Fruit fly (Drosophila melanogaster): ENCODE data around the gene CG13733.

The CG13733 gene

DNA sequence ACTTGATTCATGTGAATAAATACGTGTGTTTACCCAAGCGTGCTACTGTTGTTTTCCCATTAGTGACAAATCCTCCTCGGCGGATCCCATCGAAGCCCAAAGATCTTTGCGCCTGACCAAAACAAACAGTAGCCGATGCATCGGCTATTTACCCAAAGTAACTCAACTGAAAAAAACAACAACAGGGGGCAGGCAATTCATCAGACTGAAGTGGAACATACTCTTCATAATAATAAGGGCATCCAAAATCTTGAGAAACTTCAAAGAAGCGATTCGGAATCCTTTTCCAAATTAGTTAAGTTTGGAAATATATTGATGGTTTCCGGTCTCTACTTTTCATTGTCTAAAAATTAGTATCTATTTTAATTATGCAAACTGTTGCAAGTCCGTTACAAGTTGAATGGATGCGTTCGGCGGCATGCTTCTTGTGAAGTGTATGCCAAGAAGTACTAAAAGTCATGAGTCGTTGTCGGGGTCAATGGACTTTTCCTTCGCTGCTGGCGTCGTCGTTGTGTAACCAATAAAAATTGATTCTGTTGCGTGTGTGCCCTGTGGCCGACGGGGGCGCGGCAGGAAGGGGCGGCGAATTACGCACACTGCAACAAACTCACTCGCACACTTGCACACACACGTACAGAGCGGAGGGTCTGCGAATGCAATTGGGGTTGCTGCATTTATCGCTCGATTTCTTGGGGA is 16.7 kb upstream of the CG13733 start (continued):
- no peak for TF ChIP-seq Jra (GFP tag; optimal IDR thresholded peaks at IDR 0.05)

DNA sequence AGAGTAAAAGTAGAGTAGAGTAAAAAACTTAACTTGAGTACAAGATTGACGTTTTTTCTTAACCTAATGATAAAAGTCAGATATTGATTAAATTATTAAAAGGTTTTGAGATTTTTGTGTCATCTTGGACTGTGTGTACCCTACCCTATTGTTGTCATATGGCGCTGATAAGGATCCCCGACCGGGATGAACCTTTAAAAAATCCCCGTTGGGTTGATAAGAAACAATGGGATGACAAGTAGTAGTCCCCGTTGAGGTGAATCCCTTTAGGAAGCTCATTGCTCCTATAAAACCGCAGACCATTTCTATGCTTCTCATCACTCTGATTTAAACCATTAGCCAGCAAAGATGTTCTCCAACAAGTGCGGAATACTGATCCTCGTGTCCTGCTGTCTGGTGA is 15.8 kb upstream of the CG13733 start, which contains the start of gene edin:
TSS of gene edin (plus strand) at position 340 of the 400 bp plus-strand sequence.
- TF ChIP-seq Mio (GFP tag; optimal IDR thresholded peaks at IDR 0.05) (no peak), CG9705 (GFP tag; optimal IDR thresholded peaks at IDR 0.05) (no peak), fru (GFP tag; optimal IDR thresholded peaks at IDR 0.05) (no peak), Rel (GFP tag; optimal IDR thresholded peaks at IDR 0.05) (no peak), Rel (tag; optimal IDR thresholded peaks at IDR 0.05) (peak; percentile 99), sv (GFP tag; optimal IDR thresholded peaks at IDR 0.05) (no peak), jim (GFP tag; optimal IDR thresholded peaks at IDR 0.05) (no peak)

DNA sequence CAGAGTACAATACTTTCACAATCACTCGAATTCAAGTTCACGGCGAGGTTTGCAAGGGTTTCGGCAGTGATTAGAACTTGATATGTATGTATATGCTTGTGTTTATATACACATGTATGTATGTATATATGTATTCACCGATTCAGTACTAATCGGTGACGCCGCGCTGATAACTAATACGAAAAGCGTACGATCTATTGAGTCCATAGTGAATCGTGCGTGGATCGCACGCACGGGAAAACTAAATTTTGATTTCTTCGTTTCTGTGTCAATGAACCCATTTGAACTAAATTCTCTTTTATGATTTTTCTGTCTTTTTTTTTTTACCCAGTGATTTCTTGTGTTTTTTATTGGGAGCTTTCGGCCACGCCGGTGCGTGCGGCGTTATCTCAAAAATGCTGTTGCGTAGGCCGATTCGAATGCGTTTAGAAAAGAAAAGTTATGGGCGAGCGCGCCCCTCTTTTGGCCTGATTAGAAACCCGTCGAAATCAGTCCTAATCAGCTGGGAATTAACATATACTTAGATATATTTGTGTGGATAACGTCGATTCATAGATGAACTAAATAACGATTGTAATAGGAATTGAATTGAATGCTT is 15.2 kb upstream of the CG13733 start:
- TF ChIP-seq CG32264 (GFP tag; optimal IDR thresholded peaks at IDR 0.05) (no peak), foxo (GFP tag; optimal IDR thresholded peaks at IDR 0.05) (no peak), br (GFP tag; optimal IDR thresholded peaks at IDR 0.05) (no peak), jim (GFP tag; optimal IDR thresholded peaks at IDR 0.05) (no peak), pan (optimal IDR thresholded peaks at IDR 0.05) (no peak), sv (GFP tag; optimal IDR thresholded peaks at IDR 0.05) (no peak), tai (GFP tag; optimal IDR thresholded peaks at IDR 0.05) (no peak), Dfd (GFP tag; optimal IDR thresholded peaks at IDR 0.05) (no peak), Hnf4 (GFP tag; optimal IDR thresholded peaks at IDR 0.05) (no peak), h (GFP tag; optimal IDR thresholded peaks at IDR 0.05) (no peak), dsf (GFP tag; optimal IDR thresholded peaks at IDR 0.05; ENCODE audit: borderline replicate concordance) (no peak), Mio (GFP tag; optimal IDR thresholded peaks at IDR 0.05) (no peak), Jra (GFP tag; optimal IDR thresholded peaks at IDR 0.05) (no peak)

DNA sequence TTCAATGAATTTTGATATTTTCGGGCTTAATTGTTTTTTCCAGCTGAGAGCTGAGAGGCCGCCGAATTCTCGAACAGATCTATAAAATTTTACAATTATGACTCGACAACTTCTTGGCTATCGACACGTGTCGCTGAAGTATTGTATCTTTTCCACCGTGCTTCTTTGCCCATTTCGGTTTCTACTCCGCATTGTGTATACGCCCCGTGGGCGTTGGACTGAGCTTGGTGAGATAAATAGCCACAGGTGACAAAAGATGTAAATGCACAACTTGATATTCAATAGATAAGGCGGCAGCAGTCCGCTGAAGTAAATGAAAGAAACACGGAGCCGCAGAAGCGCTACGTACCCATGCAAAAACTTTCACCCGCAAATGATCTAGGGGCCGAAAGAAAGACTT is 14.5 kb upstream of the CG13733 start:
- TF ChIP-seq br (GFP tag; optimal IDR thresholded peaks at IDR 0.05) (no peak), pan (optimal IDR thresholded peaks at IDR 0.05) (no peak), Rel (GFP tag; optimal IDR thresholded peaks at IDR 0.05) (no peak), Rel (tag; optimal IDR thresholded peaks at IDR 0.05) (no peak), Myc (optimal IDR thresholded peaks at IDR 0.05) (no peak)

DNA sequence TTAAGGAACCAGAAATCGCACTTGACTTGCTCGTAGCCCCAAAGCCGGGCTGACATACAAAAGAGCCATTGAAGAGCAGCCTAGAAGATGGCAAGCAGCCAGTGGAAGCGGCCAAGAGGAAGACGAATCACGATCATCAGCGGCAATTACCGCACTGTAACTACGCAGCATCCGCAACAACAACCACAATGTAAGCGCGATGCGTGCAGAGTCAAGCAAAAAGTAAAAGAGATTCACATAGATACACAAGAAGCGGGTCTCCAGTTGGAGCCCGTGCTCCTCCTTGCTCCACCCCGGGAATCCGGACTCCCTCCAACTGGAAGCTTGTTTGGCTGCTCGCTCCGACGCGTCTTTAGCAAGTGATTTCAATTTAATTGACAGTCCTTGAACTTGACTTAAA is 12.9 kb upstream of the CG13733 start:
- TF ChIP-seq dl (GFP tag; optimal IDR thresholded peaks at IDR 0.05; ENCODE audit: insufficient read depth in 1 of 2, partially characterized antibody in 2 of 2), result no peak
- TF ChIP-seq N (GFP tag; optimal IDR thresholded peaks at IDR 0.05), result no peak
- no peak for TF ChIP-seq h (GFP tag; optimal IDR thresholded peaks at IDR 0.05)
- no peak for TF ChIP-seq Mio (GFP tag; optimal IDR thresholded peaks at IDR 0.05)
- TF ChIP-seq lola (GFP tag; optimal IDR thresholded peaks at IDR 0.05), result no peak
- TF ChIP-seq sage (GFP tag; optimal IDR thresholded peaks at IDR 0.05), result no peak
- no peak for TF ChIP-seq usp (GFP tag; optimal IDR thresholded peaks at IDR 0.05)
- no peak for TF ChIP-seq Jra (GFP tag; optimal IDR thresholded peaks at IDR 0.05)
- TF ChIP-seq Hr83 (GFP tag; optimal IDR thresholded peaks at IDR 0.05; ENCODE audit: poor library complexity, severe bottlenecking), result no peak
- no peak for TF ChIP-seq brk (GFP tag; optimal IDR thresholded peaks at IDR 0.05)

DNA sequence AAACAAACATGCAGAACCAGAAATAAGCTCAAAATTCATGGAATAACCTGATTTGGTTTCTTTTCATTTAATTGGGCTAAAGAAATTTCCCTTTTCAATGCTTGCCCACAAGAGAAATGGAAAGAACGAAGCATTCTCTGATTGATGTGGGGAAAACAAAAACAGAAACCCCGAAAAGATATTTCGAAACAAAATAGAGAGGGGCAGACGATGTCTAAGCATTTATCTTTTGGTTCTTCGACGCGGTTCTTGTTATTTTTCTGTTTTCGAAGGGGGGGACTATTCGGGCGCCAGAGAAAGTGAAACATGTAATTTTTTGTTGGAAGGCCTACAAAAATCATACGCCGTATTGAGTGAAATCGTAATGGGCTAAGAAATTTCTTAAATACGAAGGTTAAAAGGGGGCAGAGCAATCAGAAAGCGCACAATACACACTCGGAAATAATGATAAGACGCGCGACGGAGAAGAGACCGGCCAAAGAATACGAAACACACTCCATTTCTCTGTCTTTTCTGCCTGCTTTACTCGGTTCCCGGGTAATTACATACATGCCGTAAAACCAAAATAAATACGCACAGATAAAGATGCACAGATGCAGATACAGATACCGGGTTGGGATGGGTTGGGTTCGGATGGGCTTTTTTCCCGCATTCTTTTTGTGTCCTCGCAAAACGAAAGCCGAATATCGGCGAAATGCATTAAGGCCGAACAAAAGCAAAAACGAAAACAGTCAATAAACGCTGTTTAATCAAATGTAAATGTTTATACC is 10.1 kb upstream of the CG13733 start:
- no peak for TF ChIP-seq dl (GFP tag; optimal IDR thresholded peaks at IDR 0.05; ENCODE audit: insufficient read depth in 1 of 2, partially characterized antibody in 2 of 2)
- peak; percentile 53 for TF ChIP-seq psq (GFP tag; optimal IDR thresholded peaks at IDR 0.05)
- TF ChIP-seq HLH106 (tag; optimal IDR thresholded peaks at IDR 0.05), result no peak
- TF ChIP-seq Myc (optimal IDR thresholded peaks at IDR 0.05), result no peak
- no peak for TF ChIP-seq Rel (GFP tag; optimal IDR thresholded peaks at IDR 0.05)
- peak; percentile 27 for TF ChIP-seq Rel (tag; optimal IDR thresholded peaks at IDR 0.05)
- no peak for TF ChIP-seq rgr (GFP tag; optimal IDR thresholded peaks at IDR 0.05)
- no peak for TF ChIP-seq Mio (GFP tag; optimal IDR thresholded peaks at IDR 0.05)
- no peak for TF ChIP-seq ey (GFP tag; optimal IDR thresholded peaks at IDR 0.05)
- TF ChIP-seq Hr78 (GFP tag; optimal IDR thresholded peaks at IDR 0.05), result no peak
- TF ChIP-seq CG32264 (GFP tag; optimal IDR thresholded peaks at IDR 0.05), result no peak
- TF ChIP-seq Abd-B (GFP tag; optimal IDR thresholded peaks at IDR 0.05), result no peak
- TF ChIP-seq tai (GFP tag; optimal IDR thresholded peaks at IDR 0.05), result no peak
- no peak for TF ChIP-seq woc (GFP tag; optimal IDR thresholded peaks at IDR 0.05)
- peak; percentile 10 for TF ChIP-seq br (GFP tag; optimal IDR thresholded peaks at IDR 0.05)
- TF ChIP-seq Sp1 (GFP tag; optimal IDR thresholded peaks at IDR 0.05), result no peak
- TF ChIP-seq CG9705 (GFP tag; optimal IDR thresholded peaks at IDR 0.05), result no peak
